Worm (Caenorhabditis elegans): ENCODE results near the gene F54H12.8.

F54H12.8 gene

DNA sequence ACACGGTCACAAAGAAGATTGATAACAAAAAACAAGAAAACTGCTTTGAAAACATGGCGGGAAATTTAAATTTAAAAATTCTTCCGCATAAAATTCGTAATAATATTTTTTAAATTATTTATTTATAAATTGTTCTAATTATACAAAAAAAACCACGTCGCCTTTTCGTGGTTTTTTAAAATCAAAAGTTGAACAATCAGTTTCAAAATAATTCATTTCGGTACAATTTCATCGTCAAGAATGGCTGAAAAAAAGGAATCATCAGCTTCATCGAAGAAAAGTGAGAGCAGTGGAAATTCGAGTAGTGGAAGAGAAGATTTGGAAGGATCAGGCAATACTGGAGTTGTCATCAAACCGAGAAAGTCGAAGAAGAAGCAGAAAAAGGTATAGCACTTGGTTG is at the start of gene F54H12.8, which contains the start of gene F54H12.7:
Gene F54H12.8, minus strand, starts transcription at position 101 of the 400 bp plus-strand sequence.
Gene F54H12.7, plus strand, starts transcription at position 229 of the 400 bp plus-strand sequence.
- TF ChIP-seq zfh-2 (GFP tag; conservative IDR thresholded peaks at IDR 0.05) (no peak), nhr-80 (tag; optimal IDR thresholded peaks at IDR 0.05) (no peak), lsy-27 (tag; optimal IDR thresholded peaks at IDR 0.05; ENCODE audit: borderline replicate concordance, insufficient read depth) (no peak), him-1 (tag; optimal IDR thresholded peaks at IDR 0.05) (no peak), ceh-58 (GFP tag; IDR thresholded peaks at IDR 0.05) (no peak), sptf-2 (GFP tag; optimal IDR thresholded peaks at IDR 0.05) (no peak), aptf-3 (GFP tag; IDR thresholded peaks at IDR 0.05) (no peak), Y79H2A.3 (GFP tag; conservative IDR thresholded peaks at IDR 0.05) (no peak), rcor-1 (GFP tag; IDR thresholded peaks at IDR 0.05) (no peak)

DNA sequence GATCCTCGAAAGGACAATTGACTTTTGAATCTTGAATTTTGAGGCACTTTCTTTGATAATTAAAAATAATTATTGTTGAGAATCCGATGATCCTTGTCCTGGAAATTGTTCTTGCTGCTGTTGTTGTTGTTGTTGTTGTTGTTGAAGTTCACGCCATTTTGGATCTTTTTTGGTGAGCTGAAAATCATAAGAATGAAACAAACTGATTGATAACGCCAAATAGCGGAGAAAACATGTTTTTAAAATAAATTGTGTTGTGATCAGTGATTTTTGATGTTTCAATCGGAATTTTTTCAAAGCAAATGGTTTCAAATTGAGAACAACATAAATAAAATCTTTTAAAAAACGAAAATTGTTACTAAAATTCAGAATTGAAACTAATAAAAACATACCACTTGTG is 48.0 kb upstream of the F54H12.8 start:
- TF ChIP-seq tlf-1 (GFP tag; optimal IDR thresholded peaks at IDR 0.05) (no peak), zim-3 (tag; optimal IDR thresholded peaks at IDR 0.05) (no peak), F52B5.7 (tag; optimal IDR thresholded peaks at IDR 0.05) (no peak), ceh-91 (GFP tag; IDR thresholded peaks at IDR 0.05) (no peak), ztf-22 (GFP tag; optimal IDR thresholded peaks at IDR 0.05) (no peak), hlh-26 (GFP tag; conservative IDR thresholded peaks at IDR 0.05) (no peak), T26A5.8 (tag; optimal IDR thresholded peaks at IDR 0.05) (no peak), lir-1 (GFP tag; conservative IDR thresholded peaks at IDR 0.05) (no peak), lin-26 (GFP tag; IDR thresholded peaks at IDR 0.05) (no peak), B0035.1 (tag; optimal IDR thresholded peaks at IDR 0.05) (no peak), dpff-1 (tag; optimal IDR thresholded peaks at IDR 0.05) (no peak), attf-6 (GFP tag; IDR thresholded peaks at IDR 0.05) (no peak), F55B11.4 (tag; optimal IDR thresholded peaks at IDR 0.05; ENCODE audit: borderline replicate concordance, insufficient read depth) (no peak), B0336.3 (GFP tag; IDR thresholded peaks at IDR 0.05) (no peak), lin-35 (GFP tag; optimal IDR thresholded peaks at IDR 0.05) (no peak), nfya-2 (GFP tag; IDR thresholded peaks at IDR 0.05) (no peak), nfyb-1 (GFP tag; IDR thresholded peaks at IDR 0.05) (no peak), madf-3 (GFP tag; IDR thresholded peaks at IDR 0.05) (no peak), bed-1 (GFP tag; IDR thresholded peaks at IDR 0.05) (no peak)

DNA sequence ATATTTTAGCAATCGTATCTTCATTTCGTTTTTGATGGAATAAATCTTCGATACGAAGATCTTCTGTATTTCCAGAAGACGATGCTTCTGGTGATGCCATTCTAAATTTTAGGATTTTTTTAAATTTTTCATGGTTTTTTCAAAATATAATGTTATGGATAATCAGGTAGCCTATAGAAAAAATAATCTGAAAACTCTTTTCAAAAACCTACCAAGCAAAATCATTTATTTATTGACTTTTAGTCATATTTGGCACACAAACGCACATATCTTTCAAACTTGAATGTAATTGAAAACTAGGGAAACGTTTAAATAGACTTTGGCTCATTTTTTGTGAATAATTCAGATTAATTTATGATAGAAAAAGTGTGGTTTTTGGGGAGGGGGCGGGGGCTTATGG is 47.4 kb upstream of the F54H12.8 start, which contains the start of gene F44B9.5:
Gene F44B9.5, minus strand, starts transcription at position 101 of the 400 bp plus-strand sequence.
- TF ChIP-seq Y95B8A.8 (GFP tag; IDR thresholded peaks at IDR 0.05) (no peak), nhr-120 (GFP tag; IDR thresholded peaks at IDR 0.05) (no peak), madf-6 (GFP tag; IDR thresholded peaks at IDR 0.05) (no peak), Y53G8AR.9 (GFP tag; conservative IDR thresholded peaks at IDR 0.05) (no peak), chd-7 (tag; optimal IDR thresholded peaks at IDR 0.05) (no peak), B0035.1 (tag; optimal IDR thresholded peaks at IDR 0.05) (no peak), ztf-3 (GFP tag; optimal IDR thresholded peaks at IDR 0.05) (no peak), ccch-3 (GFP tag; optimal IDR thresholded peaks at IDR 0.05) (no peak), sea-2 (GFP tag; IDR thresholded peaks at IDR 0.05) (no peak), F22D6.2 (tag; optimal IDR thresholded peaks at IDR 0.05) (no peak), attf-6 (GFP tag; IDR thresholded peaks at IDR 0.05) (no peak), T07F8.4 (tag; optimal IDR thresholded peaks at IDR 0.05) (no peak), hsf-1 (GFP tag; IDR thresholded peaks at IDR 0.05) (no peak), mel-28 (tag; optimal IDR thresholded peaks at IDR 0.05; ENCODE audit: borderline replicate concordance) (no peak), ceh-91 (GFP tag; IDR thresholded peaks at IDR 0.05) (no peak), hmg-1.2 (GFP tag; IDR thresholded peaks at IDR 0.05) (no peak)

All from whole organism, young adult.